Worm (Caenorhabditis elegans): ENCODE measurements around the gene ddx-46.
"Not testable (repeated sequence)": the region's sequence is repeated elsewhere in the genome, so short reads cannot be mapped to it uniquely, and the experiment has no call there.

DNA sequence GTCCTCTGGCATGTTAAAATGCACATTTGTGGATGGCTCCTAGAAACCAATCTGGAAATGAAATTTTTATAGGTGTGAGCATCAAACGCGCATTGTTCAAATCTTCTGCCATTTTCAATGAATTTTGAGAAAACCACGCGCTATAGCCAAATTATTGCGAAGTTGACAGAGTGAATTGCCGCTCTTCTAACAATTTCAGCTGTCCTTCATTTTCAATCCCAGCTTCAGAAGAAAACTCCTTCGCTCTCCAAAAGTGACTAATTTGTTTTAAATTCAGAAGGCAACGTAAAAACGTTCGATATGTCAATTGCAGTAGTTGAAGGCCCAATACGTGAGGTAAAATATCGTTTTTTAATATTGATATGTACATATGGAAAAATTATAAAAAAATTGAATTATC is 33.9 kb upstream of the ddx-46 start, which contains the start of gene F58F6.5:
- TF ChIP-seq fos-1 (tag; optimal IDR thresholded peaks at IDR 0.05); ceh-82 (tag; optimal IDR thresholded peaks at IDR 0.05); elt-1 (tag; optimal IDR thresholded peaks at IDR 0.05); lin-39 (tag; optimal IDR thresholded peaks at IDR 0.05); ama-1 (optimal IDR thresholded peaks at IDR 0.05); jun-1 (tag; optimal IDR thresholded peaks at IDR 0.05): not testable (repeated sequence)

Data from whole organism, L3 larva.